Fruit fly (Drosophila melanogaster): ENCODE measurements around the gene CG12715.
A peak's percentile ranks its signal among the peaks of the same experiment; 100 is the strongest.

CG12715 gene

DNA sequence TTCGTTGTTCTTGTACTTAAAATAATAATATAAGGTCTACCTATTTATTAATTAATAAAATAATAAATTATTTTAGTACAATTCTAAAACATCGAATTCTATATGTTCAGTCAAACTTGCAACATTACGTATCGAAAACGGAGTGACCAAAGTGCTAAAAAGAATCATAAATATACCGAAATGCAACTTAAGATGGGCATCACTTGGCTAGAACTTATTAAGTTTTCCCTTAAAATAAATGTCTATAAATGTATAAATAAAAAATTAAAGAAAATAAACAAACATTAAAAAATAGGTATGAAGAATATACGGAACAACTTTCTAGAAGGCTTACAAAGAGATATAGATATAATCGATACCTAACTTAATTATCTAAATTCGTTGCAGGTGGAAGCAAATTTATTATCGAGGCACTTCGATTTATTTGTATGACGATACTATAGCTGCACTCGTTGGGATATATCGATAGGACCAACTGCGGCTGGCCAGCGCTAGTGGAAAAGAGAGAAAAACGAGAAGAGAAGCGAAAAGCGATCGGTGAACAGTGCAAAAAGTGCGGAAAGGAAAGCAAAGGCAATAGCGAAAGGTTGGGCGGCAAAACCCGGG lies 35.6 kb upstream of the CG12715 start, which contains the start of gene lic (continued):
- TF ChIP-seq Doc3 (GFP tag; IDR thresholded peaks at IDR 0.05; ENCODE audit: partially characterized antibody) (peak; percentile 63), crol (GFP tag; IDR thresholded peaks at IDR 0.05) (no peak), CG7271 (tag; optimal IDR thresholded peaks at IDR 0.05) (no peak), Dek (tag; optimal IDR thresholded peaks at IDR 0.05) (no peak), CG12659 (GFP tag; optimal IDR thresholded peaks at IDR 0.05) (no peak), CG8089 (GFP tag; optimal IDR thresholded peaks at IDR 0.05) (no peak), CG10565 (GFP tag; optimal IDR thresholded peaks at IDR 0.05) (no peak), bbx (GFP tag; IDR thresholded peaks at IDR 0.05; ENCODE audit: partially characterized antibody) (peak; percentile 89), Hsf (GFP tag; optimal IDR thresholded peaks at IDR 0.05) (no peak), CG13287 (GFP tag; IDR thresholded peaks at IDR 0.05; ENCODE audit: partially characterized antibody) (peak; percentile 67), CG4282 (GFP tag; optimal IDR thresholded peaks at IDR 0.05) (no peak), wdn (GFP tag; IDR thresholded peaks at IDR 0.05) (no peak), Antp (GFP tag; optimal IDR thresholded peaks at IDR 0.05) (no peak), ab (GFP tag; optimal IDR thresholded peaks at IDR 0.05) (no peak), pzg (GFP tag; optimal IDR thresholded peaks at IDR 0.05) (peak; percentile 47), BEAF-32 (GFP tag; optimal IDR thresholded peaks at IDR 0.05) (peak; percentile 72), BtbVII (GFP tag; optimal IDR thresholded peaks at IDR 0.05) (no peak), Spps (tag; optimal IDR thresholded peaks at IDR 0.05) (no peak), chm (GFP tag; IDR thresholded peaks at IDR 0.05) (no peak), CG17802 (tag; optimal IDR thresholded peaks at IDR 0.05) (no peak), Atf6 (GFP tag; IDR thresholded peaks at IDR 0.05) (no peak), nmo (GFP tag; optimal IDR thresholded peaks at IDR 0.05) (no peak), NK7.1 (GFP tag; optimal IDR thresholded peaks at IDR 0.05) (no peak), CG1602 (GFP tag; optimal IDR thresholded peaks at IDR 0.05) (no peak), CG2116 (GFP tag; optimal IDR thresholded peaks at IDR 0.05) (peak; percentile 77), Dref (GFP tag; IDR thresholded peaks at IDR 0.05) (peak; percentile 86), jumu (GFP tag; optimal IDR thresholded peaks at IDR 0.05) (no peak), Six4 (GFP tag; optimal IDR thresholded peaks at IDR 0.05) (no peak), phol (tag; optimal IDR thresholded peaks at IDR 0.05) (no peak), CG2678 (tag; optimal IDR thresholded peaks at IDR 0.05) (no peak), Ptx1 (GFP tag; IDR thresholded peaks at IDR 0.05) (no peak), slbo (GFP tag; IDR thresholded peaks at IDR 0.05) (no peak), Ada2b (GFP tag; IDR thresholded peaks at IDR 0.05) (no peak), sima (GFP tag; optimal IDR thresholded peaks at IDR 0.05) (no peak), CG11504 (tag; optimal IDR thresholded peaks at IDR 0.05) (no peak), chif (GFP tag; optimal IDR thresholded peaks at IDR 0.05) (no peak), Hr39 (optimal IDR thresholded peaks at IDR 0.05) (no peak), jing (GFP tag; optimal IDR thresholded peaks at IDR 0.05) (no peak), cwo (GFP tag; optimal IDR thresholded peaks at IDR 0.05) (no peak), trh (GFP tag; optimal IDR thresholded peaks at IDR 0.05) (no peak), stwl (tag; optimal IDR thresholded peaks at IDR 0.05) (peak; percentile 98), row (GFP tag; IDR thresholded peaks at IDR 0.05) (peak; percentile 44; the same call in 2 of the 3 replicates), CG18599 (GFP tag; optimal IDR thresholded peaks at IDR 0.05) (no peak), CG10366 (GFP tag; IDR thresholded peaks at IDR 0.05) (no peak), cad (GFP tag; optimal IDR thresholded peaks at IDR 0.05) (no peak), fd64A (GFP tag; optimal IDR thresholded peaks at IDR 0.05) (no peak), nom (GFP tag; optimal IDR thresholded peaks at IDR 0.05) (no peak), eve (GFP tag; optimal IDR thresholded peaks at IDR 0.05) (no peak), sr (GFP tag; IDR thresholded peaks at IDR 0.05) (no peak), zfh1 (GFP tag; IDR thresholded peaks at IDR 0.05) (no peak), CG9215 (GFP tag; IDR thresholded peaks at IDR 0.05) (no peak)
